Fruit fly (Drosophila melanogaster) whole organism, embryonic: ENCODE measurements around the gene CG34281.

ENCODE experiments used
- Bgb ChIP-seq: fragments of 200-800 bp; sonication (Bioruptor generic); IDR thresholded peaks from 2 replicates; pipeline ENCODE4 v1.3.6; 2022; ENCODE audit warnings: missing biosample characterization, missing genetic modification characterization; ENCODE audit not compliant: partially characterized antibody
- CG10565 ChIP-seq: fragments of 200-800 bp; sonication (Bioruptor generic); optimal IDR thresholded peaks from 3 replicates; lab custom pipeline; 2016; ENCODE audit warnings: missing biosample characterization, mild to moderate bottlenecking, missing genetic modification characterization
- CG11723 ChIP-seq: fragments of 200-800 bp; sonication (Bioruptor generic); optimal IDR thresholded peaks from 2 replicates; lab custom pipeline; 2017; ENCODE audit warnings: missing biosample characterization, mild to moderate bottlenecking, missing genetic modification characterization
- CG13287 ChIP-seq: fragments of 200-800 bp; sonication (Bioruptor generic); IDR thresholded peaks from 2 replicates; pipeline ENCODE4 v1.3.6; 2022; ENCODE audit warnings: missing biosample characterization, missing genetic modification characterization; ENCODE audit not compliant: partially characterized antibody
- CG15514 ChIP-seq: fragments of 200-800 bp; sonication (Bioruptor generic); optimal IDR thresholded peaks from 3 replicates; lab custom pipeline; 2017; ENCODE audit warnings: missing biosample characterization, missing genetic modification characterization, mild to moderate bottlenecking, moderate library complexity, missing genetic modification reagents
- CG15696 ChIP-seq: fragments of 200-800 bp; sonication (Bioruptor generic); optimal IDR thresholded peaks from 2 replicates; lab custom pipeline; 2019; ENCODE audit warnings: missing biosample characterization, mild to moderate bottlenecking, missing genetic modification characterization, moderate library complexity
- CG16813 ChIP-seq: fragments of 200-800 bp; sonication (Bioruptor generic); IDR thresholded peaks from 3 replicates; pipeline ENCODE4 v1.3.6; 2022; ENCODE audit warnings: missing biosample characterization, missing genetic modification characterization; ENCODE audit not compliant: partially characterized antibody
- CG17912 ChIP-seq: fragments of 200-800 bp; sonication (Bioruptor generic); optimal IDR thresholded peaks from 2 replicates; lab custom pipeline; 2018; ENCODE audit warnings: missing biosample characterization, mild to moderate bottlenecking, missing genetic modification characterization
- CG34224 ChIP-seq: fragments of 200-800 bp; sonication (Bioruptor generic); IDR thresholded peaks from 3 replicates; pipeline ENCODE4 v1.3.6; 2022; ENCODE audit warnings: missing biosample characterization, missing genetic modification characterization; ENCODE audit not compliant: partially characterized antibody
- CG3726 ChIP-seq: fragments of 200-800 bp; sonication (Bioruptor generic); IDR thresholded peaks from 3 replicates; pipeline ENCODE4, ENCODE4 v1.3.6; 2022; ENCODE audit warnings: missing biosample characterization, missing genetic modification characterization
- CG42726 ChIP-seq: fragments of 200-800 bp; sonication (Bioruptor generic); IDR thresholded peaks from 2 replicates; pipeline ENCODE4 v1.3.6; 2022; ENCODE audit warnings: missing biosample characterization, missing genetic modification characterization; ENCODE audit not compliant: partially characterized antibody
- CG4360 ChIP-seq: fragments of 200-800 bp; sonication (Bioruptor generic); IDR thresholded peaks from 2 replicates; pipeline ENCODE4 v1.3.6; 2022; ENCODE audit warnings: missing biosample characterization, missing genetic modification characterization
- CG4730 ChIP-seq: fragments of 200-800 bp; sonication (Bioruptor generic); IDR thresholded peaks from 2 replicates; pipeline ENCODE4 v1.3.6; 2022; ENCODE audit warnings: missing biosample characterization, missing genetic modification characterization
- CG6175 ChIP-seq: fragments of 200-800 bp; sonication (Bioruptor generic); IDR thresholded peaks from 3 replicates; pipeline ENCODE4 v1.3.6; 2022; ENCODE audit warnings: missing biosample characterization, missing genetic modification characterization
- CG6683 ChIP-seq: fragments of 200-800 bp; sonication (Bioruptor generic); optimal IDR thresholded peaks from 2 replicates; lab custom pipeline; 2017; ENCODE audit warnings: missing biosample characterization, mild to moderate bottlenecking, missing genetic modification characterization, missing genetic modification reagents
- CG7372 ChIP-seq: fragments of 200-800 bp; sonication (Bioruptor generic); IDR thresholded peaks from 2 replicates; pipeline ENCODE4 v1.3.6; 2022; ENCODE audit warnings: missing biosample characterization, missing genetic modification characterization
- CG8478 ChIP-seq: fragments of >200 bp; optimal IDR thresholded peaks from 2 replicates; lab custom pipeline; 2018
- CG9932 ChIP-seq: fragments of 200-800 bp; sonication (Bioruptor generic); IDR thresholded peaks from 2 replicates; pipeline ENCODE4 v1.3.6; 2022; ENCODE audit warnings: missing biosample characterization, missing genetic modification characterization
- CkIIα-i1 ChIP-seq: fragments of 200-800 bp; sonication (Bioruptor generic); IDR thresholded peaks from 2 replicates; pipeline ENCODE4 v1.3.6; 2022; ENCODE audit warnings: missing biosample characterization, missing genetic modification characterization
- D ChIP-seq, 2 experiments: fragments of 200-800 bp in 1 of 2; fragments of >200 bp in 1 of 2; sonication (Bioruptor generic) in 1 of 2; optimal IDR thresholded peaks; 2 replicates in 1 of 2; 3 replicates in 1 of 2; lab custom pipeline; 2017; ENCODE audit warnings: mild to moderate bottlenecking in 1 of 2, missing biosample characterization in 1 of 2, missing genetic modification characterization in 1 of 2, missing genetic modification reagents in 1 of 2
- D19B ChIP-seq: fragments of 200-800 bp; sonication (Bioruptor generic); optimal IDR thresholded peaks from 2 replicates; lab custom pipeline; 2017; ENCODE audit warnings: missing biosample characterization, mild to moderate bottlenecking, missing genetic modification characterization
- Deaf1 ChIP-seq: fragments of 200-800 bp; optimal IDR thresholded peaks from 3 replicates; lab custom pipeline; 2019; ENCODE audit warnings: missing biosample characterization, mild to moderate bottlenecking, missing genetic modification characterization, moderate library complexity
- Dll ChIP-seq: fragments of 200-800 bp; sonication (Bioruptor generic); IDR thresholded peaks from 4 replicates; pipeline ENCODE4 v1.3.6; 2022; ENCODE audit warnings: missing biosample characterization, missing genetic modification characterization; ENCODE audit not compliant: partially characterized antibody
- Doc3 ChIP-seq: fragments of 200-800 bp; sonication (Bioruptor generic); IDR thresholded peaks from 3 replicates; pipeline ENCODE4 v1.3.6; 2022; ENCODE audit warnings: missing biosample characterization, missing genetic modification characterization; ENCODE audit not compliant: partially characterized antibody
- Fer2 ChIP-seq: fragments of 200-800 bp; sonication (Bioruptor generic); optimal IDR thresholded peaks from 2 replicates; lab custom pipeline; 2018; ENCODE audit warnings: missing biosample characterization, mild to moderate bottlenecking, missing genetic modification characterization, moderate library complexity
- Fer3 ChIP-seq: fragments of 200-800 bp; sonication (Bioruptor generic); optimal IDR thresholded peaks from 2 replicates; lab custom pipeline; 2018; ENCODE audit warnings: missing biosample characterization, mild to moderate bottlenecking, missing genetic modification characterization, moderate library complexity
- HLH4C ChIP-seq: fragments of 200-800 bp; sonication (Bioruptor generic); IDR thresholded peaks from 3 replicates; pipeline ENCODE4 v1.3.6; 2022; ENCODE audit warnings: missing biosample characterization, missing genetic modification characterization; ENCODE audit not compliant: partially characterized antibody
- HmgD ChIP-seq: fragments of 200-800 bp; sonication (Bioruptor generic); optimal IDR thresholded peaks from 3 replicates; lab custom pipeline; 2016; ENCODE audit warnings: missing biosample characterization, missing genetic modification characterization
- HmgZ ChIP-seq: fragments of 200-800 bp; sonication (Bioruptor generic); optimal IDR thresholded peaks from 2 replicates; lab custom pipeline; 2018; ENCODE audit warnings: missing biosample characterization, mild to moderate bottlenecking, missing genetic modification characterization
- Kr ChIP-seq: fragments of 200-800 bp; sonication (Bioruptor generic); optimal IDR thresholded peaks from 2 replicates; lab custom pipeline; 2017; ENCODE audit warnings: missing biosample characterization, mild to moderate bottlenecking, missing genetic modification characterization
- Mad ChIP-seq: fragments of 200-800 bp; sonication (Bioruptor generic); optimal IDR thresholded peaks from 2 replicates; lab custom pipeline; 2016; ENCODE audit warnings: missing biosample characterization, missing genetic modification characterization
- Poxn ChIP-seq: fragments of 200-800 bp; sonication (Bioruptor generic); IDR thresholded peaks from 2 replicates; pipeline ENCODE4 v1.3.6; 2022; ENCODE audit warnings: missing biosample characterization, missing genetic modification characterization
- Ptx1 ChIP-seq: fragments of 200-800 bp; sonication (Bioruptor generic); IDR thresholded peaks from 2 replicates; pipeline ENCODE4 v1.3.6; 2022; ENCODE audit warnings: missing biosample characterization, missing genetic modification characterization
- Ravus ChIP-seq: fragments of 200-800 bp; sonication (Bioruptor generic); IDR thresholded peaks from 2 replicates; pipeline ENCODE4 v1.3.6; 2022; ENCODE audit warnings: missing biosample characterization, missing genetic modification characterization
- Vsx1 ChIP-seq: fragments of 200-800 bp; sonication (Bioruptor generic); optimal IDR thresholded peaks from 2 replicates; lab custom pipeline; 2017; ENCODE audit warnings: missing biosample characterization, mild to moderate bottlenecking, missing genetic modification characterization, missing genetic modification reagents
- abd-A ChIP-seq: fragments of 200-800 bp; sonication (Bioruptor generic); optimal IDR thresholded peaks from 3 replicates; lab custom pipeline; 2019; ENCODE audit warnings: missing biosample characterization, mild to moderate bottlenecking, missing genetic modification characterization, moderate library complexity
- amos ChIP-seq: fragments of 200-800 bp; sonication (Bioruptor generic); IDR thresholded peaks from 2 replicates; pipeline ENCODE4 v1.3.6; 2022; ENCODE audit warnings: missing biosample characterization, missing genetic modification characterization; ENCODE audit not compliant: partially characterized antibody
- disco-r ChIP-seq: fragments of 200-800 bp; sonication (Bioruptor generic); optimal IDR thresholded peaks from 2 replicates; lab custom pipeline; 2016; ENCODE audit warnings: missing biosample characterization, missing genetic modification characterization
- dysf ChIP-seq: fragments of 200-800 bp; sonication (Bioruptor generic); IDR thresholded peaks from 3 replicates; pipeline ENCODE4 v1.3.6; 2022; ENCODE audit warnings: missing biosample characterization, missing genetic modification characterization
- eve ChIP-seq, 2 experiments: fragments of >200 bp; optimal IDR thresholded peaks; 2 replicates each; lab custom pipeline; 2017; ENCODE audit warnings: missing biosample characterization in 2 of 2, missing genetic modification characterization in 2 of 2
- inv ChIP-seq: fragments of 200-800 bp; sonication (Bioruptor generic); IDR thresholded peaks from 2 replicates; pipeline ENCODE4 v1.3.6; 2022; ENCODE audit warnings: missing biosample characterization, missing genetic modification characterization; ENCODE audit not compliant: partially characterized antibody
- kni ChIP-seq: fragments of 200-800 bp; sonication (Bioruptor generic); optimal IDR thresholded peaks from 3 replicates; lab custom pipeline; 2017; ENCODE audit warnings: mild to moderate bottlenecking, missing biosample characterization, missing genetic modification reagents, missing genetic modification characterization
- nerfin-1 ChIP-seq: fragments of 200-800 bp; sonication (Bioruptor generic); optimal IDR thresholded peaks from 3 replicates; lab custom pipeline; 2019; ENCODE audit warnings: missing biosample characterization, mild to moderate bottlenecking, missing genetic modification characterization, moderate library complexity
- pb ChIP-seq: fragments of 200-800 bp; sonication (Bioruptor generic); optimal IDR thresholded peaks from 3 replicates; lab custom pipeline; 2016; ENCODE audit warnings: missing biosample characterization, missing genetic modification characterization
- pita ChIP-seq: fragments of 200-800 bp; sonication (Bioruptor generic); optimal IDR thresholded peaks from 2 replicates; lab custom pipeline; 2017; ENCODE audit warnings: missing biosample characterization, mild to moderate bottlenecking, missing genetic modification characterization
- sens-2 ChIP-seq: fragments of 200-800 bp; sonication (Bioruptor generic); IDR thresholded peaks from 2 replicates; pipeline ENCODE4 v1.3.6; 2022; ENCODE audit warnings: missing biosample characterization, missing genetic modification characterization
- seq ChIP-seq: fragments of 200-800 bp; sonication (Bioruptor generic); IDR thresholded peaks from 2 replicates; pipeline ENCODE4 v1.3.6; 2022; ENCODE audit warnings: missing biosample characterization, missing genetic modification characterization
- slou ChIP-seq: fragments of 200-800 bp; sonication (Bioruptor generic); optimal IDR thresholded peaks from 3 replicates; lab custom pipeline; 2016; ENCODE audit warnings: missing biosample characterization, missing genetic modification characterization
- trh ChIP-seq: fragments of 200-800 bp; sonication (Bioruptor generic); optimal IDR thresholded peaks from 2 replicates; lab custom pipeline; 2016; ENCODE audit warnings: missing biosample characterization, missing genetic modification characterization

CG34281 gene

DNA sequence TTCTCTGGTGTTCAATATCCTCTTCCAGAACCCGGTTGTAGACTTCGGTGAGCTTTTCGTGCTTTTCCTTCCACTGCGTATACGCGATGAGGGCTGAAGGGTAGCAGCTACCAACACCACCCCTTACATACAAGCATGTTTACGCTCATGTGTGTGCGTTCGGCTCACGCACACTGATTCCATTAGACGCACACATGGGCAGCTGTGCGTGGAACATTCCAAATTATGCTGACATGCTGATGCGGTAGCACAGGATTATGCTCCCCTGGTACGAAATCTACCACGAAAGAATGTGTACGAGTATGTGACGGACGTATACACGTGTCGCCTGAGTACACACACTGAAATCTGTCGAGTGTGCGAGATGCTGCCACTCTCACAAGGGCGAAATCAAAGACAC is 9.0 kb upstream of the CG34281 start (continued):
- TF ChIP-seq CG9932 (GFP tag; lab: Robert Waterston, UW) (peak; percentile 32; the same call in 1 of the 2 replicates), Deaf1 (no peak), CG15696 (tag; lab: Kevin White, UChicago) (no peak), CG16813 (GFP tag; lab: Robert Waterston, UW) (peak; percentile 11; the same call in 1 of the 3 replicates), CG34224 (GFP tag; lab: Robert Waterston, UW) (peak; percentile 26; the same call in 1 of the 3 replicates), pb (GFP tag; lab: Kevin White, UChicago) (no peak), Vsx1 (GFP tag; lab: Kevin White, UChicago) (no peak), CkIIα-i1 (GFP tag; lab: Robert Waterston, UW) (no peak), pita (GFP tag; lab: Kevin White, UChicago) (peak; percentile 57), Mad (no peak), Ravus (no peak), HmgD (GFP tag; lab: Kevin White, UChicago) (peak; percentile 66), Dll (GFP tag; lab: Robert Waterston, UW) (0 out of 4 replicates have a peak, but pooled peaks have one; percentile 34), D (optimal IDR thresholded peaks at IDR 0.05; lab: Kevin White, UChicago) (peak; percentile 59), D (GFP tag; optimal IDR thresholded peaks at IDR 0.05; lab: Kevin White, UChicago) (no peak), Ptx1 (GFP tag; lab: Robert Waterston, UW) (no peak), inv (0 out of 2 replicates have a peak, but pooled peaks have one; percentile 23), CG6175 (GFP tag; lab: Robert Waterston, UW) (no peak), sens-2 (GFP tag; lab: Robert Waterston, UW) (no peak), HLH4C (GFP tag; lab: Robert Waterston, UW) (0 out of 3 replicates have a peak, but pooled peaks have one; percentile 14), Kr (GFP tag; lab: Kevin White, UChicago) (peak; percentile 30), HmgZ (tag; lab: Kevin White, UChicago) (peak; percentile 21), CG8478 (lab: Kevin White, UChicago) (peak; percentile 91), Bgb (GFP tag; lab: Robert Waterston, UW) (peak; percentile 66; the same call in 1 of the 2 replicates), CG17912 (no peak), Fer3 (no peak), slou (GFP tag; lab: Kevin White, UChicago) (no peak), Doc3 (GFP tag; lab: Robert Waterston, UW) (0 out of 3 replicates have a peak, but pooled peaks have one; percentile 38), amos (peak; percentile 23; the same call in 1 of the 2 replicates), CG11723 (GFP tag; lab: Kevin White, UChicago) (no peak), Poxn (GFP tag; lab: Robert Waterston, UW) (no peak), CG42726 (GFP tag; lab: Robert Waterston, UW) (peak; percentile 64; the same call in 1 of the 2 replicates), nerfin-1 (tag; lab: Kevin White, UChicago) (peak; percentile 94), trh (GFP tag; lab: Kevin White, UChicago) (no peak), dysf (GFP tag; lab: Robert Waterston, UW) (no peak), CG15514 (GFP tag; lab: Kevin White, UChicago) (peak; percentile 11), kni (peak; percentile 48), CG4360 (no peak), CG7372 (GFP tag; lab: Robert Waterston, UW) (peak; percentile 92), disco-r (GFP tag; lab: Kevin White, UChicago) (no peak), CG10565 (no peak), Fer2 (tag; lab: Kevin White, UChicago) (no peak), CG3726 (no peak), abd-A (tag; lab: Kevin White, UChicago) (peak; percentile 93), CG6683 (GFP tag; lab: Kevin White, UChicago) (no peak), CG13287 (GFP tag; lab: Robert Waterston, UW) (peak; percentile 43), D19B (no peak), eve (GFP tag; optimal IDR thresholded peaks at IDR 0.05; lab: Kevin White, UChicago) (no peak), seq (GFP tag; lab: Robert Waterston, UW) (peak; percentile 60; the same call in 1 of the 2 replicates), CG4730 (GFP tag; lab: Robert Waterston, UW) (no peak)
